Worm (Caenorhabditis elegans): Measurements from ENCODE around the gene Y48E1C.1.
A peak's percentile ranks its signal among the peaks of the same experiment; 100 is the strongest.

The Y48E1C.1 gene

ce11 chrII:13414554-13415057, at the start of gene Y48E1C.1:
TSS of gene Y48E1C.1 (plus strand) at chrII:13415007.
- no peak for TF ChIP-seq pag-3 (tag; optimal IDR thresholded peaks at IDR 0.05; ENCODE audit: borderline replicate concordance)
- no peak for TF ChIP-seq syd-9 (tag; optimal IDR thresholded peaks at IDR 0.05)
- no peak for TF ChIP-seq elt-4 (tag; optimal IDR thresholded peaks at IDR 0.05)
- no peak for TF ChIP-seq T23F11.4 (GFP tag; optimal IDR thresholded peaks at IDR 0.05)
- TF ChIP-seq sdc-2 (tag; optimal IDR thresholded peaks at IDR 0.05): no peak
- no peak for TF ChIP-seq pat-9 (tag; optimal IDR thresholded peaks at IDR 0.05)
- TF ChIP-seq che-1 (tag; optimal IDR thresholded peaks at IDR 0.05): no peak
- TF ChIP-seq ceh-45 (GFP tag; IDR thresholded peaks at IDR 0.05): no peak
- TF ChIP-seq nhr-11 (tag; optimal IDR thresholded peaks at IDR 0.05): no peak
- TF ChIP-seq fkh-6 (tag; optimal IDR thresholded peaks at IDR 0.05): no peak
- TF ChIP-seq pqm-1 (tag; optimal IDR thresholded peaks at IDR 0.05): no peak
- TF ChIP-seq lim-6 (tag; optimal IDR thresholded peaks at IDR 0.05): no peak
- TF ChIP-seq ceh-24 (tag; optimal IDR thresholded peaks at IDR 0.05): no peak
- TF ChIP-seq hlh-6 (tag; optimal IDR thresholded peaks at IDR 0.05): no peak
- TF ChIP-seq unc-86 (tag; optimal IDR thresholded peaks at IDR 0.05): no peak
- TF ChIP-seq hlh-8 (tag; optimal IDR thresholded peaks at IDR 0.05): no peak

ce11 chrII:13367784-13368183, 47.0 kb upstream of the Y48E1C.1 start:
- TF ChIP-seq elt-4 (tag; optimal IDR thresholded peaks at IDR 0.05) (no peak), nhr-11 (tag; optimal IDR thresholded peaks at IDR 0.05) (no peak), hlh-15 (tag; optimal IDR thresholded peaks at IDR 0.05) (no peak), ztf-16 (tag; optimal IDR thresholded peaks at IDR 0.05) (no peak), K02D7.2 (tag; optimal IDR thresholded peaks at IDR 0.05) (no peak), unc-3 (GFP tag; conservative IDR thresholded peaks at IDR 0.05) (no peak), unc-3 (tag; optimal IDR thresholded peaks at IDR 0.05) (no peak), nhr-232 (tag; optimal IDR thresholded peaks at IDR 0.05) (no peak), fkh-10 (GFP tag; optimal IDR thresholded peaks at IDR 0.05) (no peak), ref-2 (tag; optimal IDR thresholded peaks at IDR 0.05) (no peak), madf-2 (tag; optimal IDR thresholded peaks at IDR 0.05) (no peak), hlh-8 (tag; optimal IDR thresholded peaks at IDR 0.05) (no peak), mec-3 (tag; optimal IDR thresholded peaks at IDR 0.05; ENCODE audit: borderline replicate concordance) (no peak), unc-42 (tag; optimal IDR thresholded peaks at IDR 0.05) (no peak), rnt-1 (tag; optimal IDR thresholded peaks at IDR 0.05) (no peak), hlh-13 (GFP tag; optimal IDR thresholded peaks at IDR 0.05) (no peak), unc-86 (tag; optimal IDR thresholded peaks at IDR 0.05) (no peak)

ce11 chrII:13369231-13369630, 45.6 kb upstream of the Y48E1C.1 start, which contains the start of gene Y48C3A.20:
TSS of gene Y48C3A.20 (plus strand) at chrII:13369607.
- TF ChIP-seq sox-2 (GFP tag; IDR thresholded peaks at IDR 0.05): peak; percentile 25; the same call in 1 of the 2 replicates
- TF ChIP-seq nfya-1 (tag; optimal IDR thresholded peaks at IDR 0.05): peak; percentile 56
- no peak for TF ChIP-seq npax-4 (tag; optimal IDR thresholded peaks at IDR 0.05)
- TF ChIP-seq dve-1 (tag; optimal IDR thresholded peaks at IDR 0.05): peak; percentile 17
- TF ChIP-seq ceh-48 (tag; optimal IDR thresholded peaks at IDR 0.05): peak; percentile 27
- no peak for TF ChIP-seq odd-2 (tag; optimal IDR thresholded peaks at IDR 0.05)
- no peak for TF ChIP-seq fkh-10 (GFP tag; optimal IDR thresholded peaks at IDR 0.05)
- TF ChIP-seq ceh-31 (tag; optimal IDR thresholded peaks at IDR 0.05): peak; percentile 8
- TF ChIP-seq tbx-2 (tag; optimal IDR thresholded peaks at IDR 0.05): peak; percentile 9
- no peak for TF ChIP-seq ceh-2 (tag; optimal IDR thresholded peaks at IDR 0.05)
- no peak for TF ChIP-seq K09A11.1 (tag; optimal IDR thresholded peaks at IDR 0.05; ENCODE audit: insufficient read depth)
- peak; percentile 24 for TF ChIP-seq ztf-16 (tag; optimal IDR thresholded peaks at IDR 0.05)
- TF ChIP-seq unc-42 (tag; optimal IDR thresholded peaks at IDR 0.05): peak; percentile 50
- TF ChIP-seq pax-1 (tag; optimal IDR thresholded peaks at IDR 0.05): peak; percentile 44
- TF ChIP-seq sdc-2 (tag; optimal IDR thresholded peaks at IDR 0.05): no peak
- no peak for TF ChIP-seq ttx-3 (tag; optimal IDR thresholded peaks at IDR 0.05)
- TF ChIP-seq ceh-30 (tag; optimal IDR thresholded peaks at IDR 0.05): peak; percentile 76
- peak; percentile 55 for TF ChIP-seq ceh-14 (tag; optimal IDR thresholded peaks at IDR 0.05)

All from whole organism, late embryonic.